Fruit fly (Drosophila melanogaster): ENCODE results near the gene Ak1.

Ak1 gene

DNA sequence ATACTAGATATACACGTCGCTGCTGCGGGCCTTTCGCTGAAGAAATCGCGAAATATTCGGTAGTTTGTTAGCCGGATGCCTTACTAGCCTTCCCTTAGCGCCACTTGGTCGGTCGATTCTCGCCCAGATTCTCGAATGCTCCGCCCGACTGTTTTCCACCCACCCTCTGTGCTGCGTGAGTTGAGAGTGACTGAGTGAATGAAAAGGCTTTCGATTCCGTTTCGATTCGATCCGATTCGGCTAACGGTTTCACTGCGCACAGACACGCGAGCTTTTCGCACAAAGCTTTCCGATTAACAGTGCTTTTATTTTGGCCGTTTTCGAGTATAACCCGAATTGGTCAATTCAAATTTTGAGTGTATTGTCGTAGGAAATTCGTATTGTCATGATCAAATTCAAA is at the start of gene Ak1:
Gene Ak1, minus strand, starts transcription at position 347 of the 400 bp plus-strand sequence.
- TF ChIP-seq Sin3A (optimal IDR thresholded peaks at IDR 0.05) (no peak), Myc (optimal IDR thresholded peaks at IDR 0.05) (no peak), h (optimal IDR thresholded peaks at IDR 0.05) (no peak), psq (optimal IDR thresholded peaks at IDR 0.05) (no peak), ttk (optimal IDR thresholded peaks at IDR 0.05) (no peak), insv (optimal IDR thresholded peaks at IDR 0.05) (no peak)

DNA sequence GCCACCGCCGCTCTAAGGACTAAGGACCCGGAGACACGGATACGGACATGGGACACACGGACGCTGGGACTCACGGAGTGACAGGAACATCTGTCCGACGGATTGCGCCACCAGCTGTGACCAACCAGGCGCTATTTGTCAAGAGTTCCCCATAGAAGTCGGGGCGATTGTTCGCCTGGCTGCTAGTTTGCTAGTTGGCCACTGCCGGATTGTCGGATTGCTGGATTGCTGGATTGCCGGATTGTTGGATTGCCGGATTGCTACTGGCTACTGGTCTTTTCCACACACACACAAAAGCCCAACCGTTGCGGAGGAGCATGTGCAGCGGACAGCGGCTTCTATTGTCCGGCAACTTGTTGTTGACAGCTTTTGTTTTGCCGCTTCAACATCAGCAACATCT is 23.3 kb upstream of the Ak1 start:
- TF ChIP-seq Myc (optimal IDR thresholded peaks at IDR 0.05) (no peak), h (optimal IDR thresholded peaks at IDR 0.05) (no peak), ttk (optimal IDR thresholded peaks at IDR 0.05) (no peak), insv (optimal IDR thresholded peaks at IDR 0.05) (no peak), Sin3A (optimal IDR thresholded peaks at IDR 0.05) (no peak), psq (optimal IDR thresholded peaks at IDR 0.05) (no peak)

DNA sequence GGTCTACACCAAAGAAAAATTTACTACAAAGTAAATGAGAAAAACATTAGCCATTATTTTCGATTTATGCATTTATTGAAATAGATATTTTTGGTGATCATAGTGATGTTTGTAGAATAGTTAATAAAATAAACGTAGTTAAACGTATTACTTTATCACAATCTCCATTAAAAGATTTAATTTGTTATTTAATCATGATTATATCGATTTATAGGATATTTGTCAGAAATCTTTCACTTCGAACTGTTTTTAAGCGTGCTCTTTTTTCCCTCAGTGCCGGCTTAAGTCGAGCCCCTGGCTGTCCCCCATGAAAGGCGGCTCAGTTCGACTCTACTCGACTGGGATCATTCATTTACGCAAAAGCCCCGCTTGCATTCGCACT is 19.7 kb upstream of the Ak1 start:
- TF ChIP-seq insv (optimal IDR thresholded peaks at IDR 0.05) = no peak
- no peak for TF ChIP-seq ttk (optimal IDR thresholded peaks at IDR 0.05)
- TF ChIP-seq Sin3A (optimal IDR thresholded peaks at IDR 0.05) = no peak
- no peak for TF ChIP-seq h (optimal IDR thresholded peaks at IDR 0.05)
- no peak for TF ChIP-seq Myc (optimal IDR thresholded peaks at IDR 0.05)
- TF ChIP-seq psq (optimal IDR thresholded peaks at IDR 0.05) = no peak

DNA sequence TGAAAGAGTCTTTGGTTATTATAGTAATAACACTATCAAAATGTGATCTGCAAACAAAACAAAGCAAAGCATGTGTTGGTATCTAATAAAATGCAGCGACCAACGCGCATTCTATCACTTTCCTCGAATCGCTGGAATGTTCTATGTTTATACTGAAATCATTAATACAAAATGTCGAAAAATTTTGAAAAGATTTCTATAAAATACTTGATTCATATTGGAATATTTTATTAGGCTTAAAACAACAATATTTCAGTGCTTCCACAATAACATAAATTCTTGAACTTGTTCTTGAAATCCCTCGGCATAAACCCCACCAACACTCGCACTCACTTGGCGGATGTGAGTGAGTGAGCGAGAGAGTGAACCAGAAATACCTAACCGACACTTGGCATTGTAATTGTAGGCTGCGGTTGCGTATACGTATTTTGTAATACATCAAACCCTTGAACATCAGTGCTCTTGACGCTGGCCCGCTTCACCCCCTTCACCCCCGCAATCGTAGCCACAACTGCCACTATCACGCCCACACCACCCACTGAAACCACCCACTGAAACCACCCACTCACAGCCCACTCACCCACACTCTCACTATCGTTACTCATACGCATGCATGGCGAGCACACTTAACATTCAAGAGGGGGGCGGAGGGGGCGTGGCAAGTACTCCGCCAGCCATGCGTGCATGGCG is 19.2 kb upstream of the Ak1 start:
- TF ChIP-seq h (optimal IDR thresholded peaks at IDR 0.05) = no peak
- no peak for TF ChIP-seq Sin3A (optimal IDR thresholded peaks at IDR 0.05)
- no peak for TF ChIP-seq Myc (optimal IDR thresholded peaks at IDR 0.05)
- no peak for TF ChIP-seq insv (optimal IDR thresholded peaks at IDR 0.05)
- TF ChIP-seq psq (optimal IDR thresholded peaks at IDR 0.05) = no peak
- no peak for TF ChIP-seq ttk (optimal IDR thresholded peaks at IDR 0.05)

DNA sequence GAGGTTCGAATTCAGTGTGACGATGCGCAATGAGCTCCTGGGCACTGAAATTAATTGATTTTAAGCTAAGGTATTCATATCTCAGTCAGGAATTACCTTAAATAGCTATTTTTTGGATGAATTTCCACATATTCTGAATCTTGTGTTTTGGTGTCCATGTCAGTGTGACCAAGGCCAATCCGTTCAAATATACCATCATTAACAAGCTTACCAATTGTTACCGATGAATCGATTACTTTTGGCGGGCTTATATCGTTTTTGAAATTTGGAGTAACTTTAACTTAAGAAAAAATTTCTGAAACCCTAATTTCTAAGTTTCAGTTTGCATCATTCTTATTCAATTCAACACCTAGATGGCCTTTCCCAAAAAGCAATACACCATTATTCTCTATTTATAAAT is 2.0 kb upstream of the Ak1 start, which contains the start of gene Tsen54:
Gene Tsen54, minus strand, starts transcription at position 175 of the 400 bp plus-strand sequence.
- no peak for TF ChIP-seq Sin3A (optimal IDR thresholded peaks at IDR 0.05)
- TF ChIP-seq insv (optimal IDR thresholded peaks at IDR 0.05) = no peak
- TF ChIP-seq psq (optimal IDR thresholded peaks at IDR 0.05) = no peak
- TF ChIP-seq h (optimal IDR thresholded peaks at IDR 0.05) = no peak
- no peak for TF ChIP-seq ttk (optimal IDR thresholded peaks at IDR 0.05)
- no peak for TF ChIP-seq Myc (optimal IDR thresholded peaks at IDR 0.05)

DNA sequence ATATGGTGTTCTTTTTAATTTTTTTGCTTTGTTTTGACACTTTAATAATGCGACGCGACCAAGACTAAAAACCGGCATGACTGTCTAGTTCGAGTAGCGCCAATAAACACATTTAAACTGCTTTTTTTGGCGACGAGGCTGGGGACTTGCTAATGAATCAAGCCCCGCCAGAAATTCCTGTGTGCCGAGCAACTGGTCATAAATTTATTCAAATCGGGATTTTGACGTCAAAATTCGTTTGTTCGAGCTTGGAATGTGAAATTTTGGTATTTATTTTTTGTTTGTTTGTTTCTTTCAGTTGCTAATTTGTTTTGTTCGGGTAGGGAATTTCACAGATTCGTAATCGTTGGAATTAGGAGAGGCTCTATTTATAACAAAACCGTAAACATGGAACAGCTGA is 902 bp downstream of the Ak1 start:
- TF ChIP-seq Myc (optimal IDR thresholded peaks at IDR 0.05) (no peak), ttk (optimal IDR thresholded peaks at IDR 0.05) (no peak), insv (optimal IDR thresholded peaks at IDR 0.05) (no peak), psq (optimal IDR thresholded peaks at IDR 0.05) (no peak), Sin3A (optimal IDR thresholded peaks at IDR 0.05) (no peak)

DNA sequence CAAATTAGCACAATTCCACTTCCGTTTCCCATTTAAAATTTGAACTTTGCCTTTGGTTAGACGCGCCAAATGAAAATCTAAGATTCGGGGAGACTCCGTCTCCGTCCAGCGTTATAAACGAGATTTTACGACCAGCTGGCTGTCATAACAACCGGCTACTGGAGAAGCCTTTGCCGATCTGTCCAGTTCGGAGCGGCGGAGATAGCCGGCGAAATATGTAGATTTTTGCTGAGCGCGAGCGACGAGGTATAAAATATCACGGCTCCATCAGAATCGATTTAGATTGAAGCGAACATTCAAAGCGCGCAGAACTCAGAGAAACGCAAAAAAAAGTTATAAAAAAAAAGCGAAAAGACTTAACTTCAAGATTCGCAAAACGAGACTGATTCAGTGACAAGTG is 6.4 kb downstream of the Ak1 start, which contains the start of gene CG11529:
Gene CG11529, plus strand, starts transcription at position 301 of the 400 bp plus-strand sequence.
- TF ChIP-seq ttk (optimal IDR thresholded peaks at IDR 0.05) (no peak), h (optimal IDR thresholded peaks at IDR 0.05) (no peak), insv (optimal IDR thresholded peaks at IDR 0.05) (no peak), Sin3A (optimal IDR thresholded peaks at IDR 0.05) (no peak), psq (optimal IDR thresholded peaks at IDR 0.05) (no peak), Myc (optimal IDR thresholded peaks at IDR 0.05) (no peak)

DNA sequence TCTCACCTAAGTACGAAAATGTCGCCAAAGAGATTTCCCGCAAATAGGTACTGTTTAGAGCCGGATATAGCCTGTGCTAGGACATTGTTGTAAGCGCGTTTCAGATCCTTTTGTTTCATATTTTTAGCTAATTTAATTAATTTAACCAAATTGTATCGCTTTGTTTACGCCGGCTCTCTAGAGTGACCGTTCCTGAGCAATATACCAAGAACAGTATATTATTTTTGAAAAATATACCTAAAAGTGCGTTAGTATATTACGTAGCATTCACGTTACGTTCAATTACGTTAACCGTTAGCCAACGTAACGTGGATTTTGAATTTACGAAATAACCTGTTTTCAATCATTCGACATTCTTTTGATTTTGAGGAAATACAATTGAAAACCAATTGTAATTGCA is 10.4 kb downstream of the Ak1 start, which contains the start of gene thoc6:
Gene thoc6, minus strand, starts transcription at position 204 of the 400 bp plus-strand sequence.
- TF ChIP-seq h (optimal IDR thresholded peaks at IDR 0.05) (no peak), insv (optimal IDR thresholded peaks at IDR 0.05) (no peak), psq (optimal IDR thresholded peaks at IDR 0.05) (no peak), Myc (optimal IDR thresholded peaks at IDR 0.05) (no peak), Sin3A (optimal IDR thresholded peaks at IDR 0.05) (no peak), ttk (optimal IDR thresholded peaks at IDR 0.05) (no peak)

DNA sequence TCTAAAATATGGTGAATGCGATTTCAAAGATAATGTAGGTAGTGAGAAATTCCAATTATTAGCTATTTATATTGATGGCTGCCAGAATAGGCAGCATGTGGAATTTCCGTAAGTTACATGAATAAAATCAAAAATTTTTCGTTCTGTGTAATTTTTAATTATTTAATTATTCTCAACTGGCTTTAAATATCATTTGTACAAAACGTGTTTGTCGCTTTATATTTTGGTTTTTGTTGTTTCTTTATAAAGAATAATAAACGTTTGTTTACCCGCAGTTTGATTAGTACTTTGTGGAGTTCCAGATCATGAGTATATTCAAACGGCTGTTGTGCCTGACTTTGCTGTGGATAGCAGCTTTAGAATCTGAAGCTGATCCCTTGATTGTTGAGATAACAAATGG is 13.4 kb downstream of the Ak1 start, which contains the start of gene Est-P:
Gene Est-P, plus strand, starts transcription at position 301 of the 400 bp plus-strand sequence.
- TF ChIP-seq Sin3A (optimal IDR thresholded peaks at IDR 0.05) (no peak), Myc (optimal IDR thresholded peaks at IDR 0.05) (no peak), psq (optimal IDR thresholded peaks at IDR 0.05) (no peak), h (optimal IDR thresholded peaks at IDR 0.05) (no peak), insv (optimal IDR thresholded peaks at IDR 0.05) (no peak), ttk (optimal IDR thresholded peaks at IDR 0.05) (no peak)

DNA sequence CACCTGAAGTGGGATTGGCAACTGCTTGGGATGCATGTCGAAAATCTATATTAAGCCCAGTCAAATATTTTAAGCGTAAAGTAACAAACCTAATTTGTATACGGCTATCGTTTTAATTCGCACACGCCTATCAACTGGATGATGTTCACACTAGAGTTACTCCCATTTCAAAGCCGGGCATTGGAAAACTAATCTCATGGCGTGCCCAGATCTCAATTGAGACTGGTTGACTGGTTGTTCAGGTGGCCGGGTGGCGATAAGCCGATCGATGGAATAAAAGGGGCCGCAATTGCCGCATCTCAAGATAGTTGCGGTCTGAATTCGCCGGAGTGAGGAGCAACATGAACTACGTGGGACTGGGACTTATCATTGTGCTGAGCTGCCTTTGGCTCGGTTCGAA is 15.4 kb downstream of the Ak1 start, which contains the start of gene Est-6:
Gene Est-6, plus strand, starts transcription at position 301 of the 400 bp plus-strand sequence.
- TF ChIP-seq ttk (optimal IDR thresholded peaks at IDR 0.05) = no peak
- no peak for TF ChIP-seq Myc (optimal IDR thresholded peaks at IDR 0.05)
- TF ChIP-seq h (optimal IDR thresholded peaks at IDR 0.05) = no peak
- no peak for TF ChIP-seq insv (optimal IDR thresholded peaks at IDR 0.05)
- no peak for TF ChIP-seq psq (optimal IDR thresholded peaks at IDR 0.05)
- no peak for TF ChIP-seq Sin3A (optimal IDR thresholded peaks at IDR 0.05)

DNA sequence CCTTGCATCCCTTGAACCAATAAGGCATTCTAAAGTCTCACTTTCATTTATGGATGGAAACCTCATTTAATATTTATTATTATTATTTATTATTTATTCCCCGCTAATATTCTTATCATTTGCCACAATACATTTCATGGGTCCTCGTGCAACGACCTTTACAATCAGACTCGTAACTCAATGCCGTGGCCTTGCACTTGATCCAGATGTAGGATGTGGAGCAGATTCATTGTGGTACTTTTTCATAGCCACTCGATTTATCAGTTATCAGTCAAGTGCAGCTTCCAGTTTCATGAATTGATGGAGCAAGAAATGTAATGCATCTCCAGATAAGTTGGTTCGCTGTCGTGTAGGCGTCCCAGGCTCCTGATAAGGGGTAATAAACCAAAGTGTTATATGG is 18.5 kb downstream of the Ak1 start:
- TF ChIP-seq Sin3A (optimal IDR thresholded peaks at IDR 0.05) = no peak
- TF ChIP-seq h (optimal IDR thresholded peaks at IDR 0.05) = no peak
- no peak for TF ChIP-seq Myc (optimal IDR thresholded peaks at IDR 0.05)
- TF ChIP-seq insv (optimal IDR thresholded peaks at IDR 0.05) = no peak
- no peak for TF ChIP-seq psq (optimal IDR thresholded peaks at IDR 0.05)
- TF ChIP-seq ttk (optimal IDR thresholded peaks at IDR 0.05) = no peak

DNA sequence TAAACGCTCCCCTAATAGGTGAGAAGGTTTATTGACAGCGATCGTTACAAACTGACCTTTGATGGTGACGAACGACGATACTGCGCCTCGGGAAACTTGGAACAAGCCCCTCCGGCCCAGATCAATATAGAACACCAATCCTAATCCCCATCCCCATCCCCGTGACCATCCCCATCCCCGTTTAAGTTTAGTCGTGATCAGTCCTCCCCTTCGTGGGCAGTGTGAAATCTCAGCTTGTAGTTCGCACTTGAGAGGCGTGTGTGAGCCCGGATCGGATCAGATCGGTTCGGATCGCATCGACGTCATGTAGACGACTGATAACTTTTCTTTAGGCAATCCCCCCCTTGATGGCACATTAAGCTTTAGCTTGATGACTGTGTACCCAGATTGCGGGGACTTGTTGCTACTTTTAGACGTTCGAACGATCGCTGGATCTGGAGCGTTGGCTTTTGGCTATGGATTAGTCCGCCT is 19.3 kb downstream of the Ak1 start, which contains the start of gene Miox:
Gene Miox, plus strand, starts transcription at position 421 of the 471 bp plus-strand sequence.
- TF ChIP-seq insv (optimal IDR thresholded peaks at IDR 0.05) (no peak), Sin3A (optimal IDR thresholded peaks at IDR 0.05) (no peak), Myc (optimal IDR thresholded peaks at IDR 0.05) (no peak), h (optimal IDR thresholded peaks at IDR 0.05) (no peak), ttk (optimal IDR thresholded peaks at IDR 0.05) (no peak), psq (optimal IDR thresholded peaks at IDR 0.05) (no peak)

Measured in Kc167 (cell line).